Worm (Caenorhabditis elegans): Measurements from ENCODE around the gene C26B9.1.

ce11 chrX:5336498-5336897, 7.9 kb upstream of the C26B9.1 start:
- TF ChIP-seq nhr-11 (tag; optimal IDR thresholded peaks at IDR 0.05) (no peak), nhr-129 (tag; optimal IDR thresholded peaks at IDR 0.05) (peak; percentile 79), nhr-12 (tag; optimal IDR thresholded peaks at IDR 0.05) (no peak), ceh-16 (tag; optimal IDR thresholded peaks at IDR 0.05) (no peak), nhr-77 (tag; optimal IDR thresholded peaks at IDR 0.05) (no peak), nhr-237 (tag; optimal IDR thresholded peaks at IDR 0.05) (no peak), nhr-21 (tag; optimal IDR thresholded peaks at IDR 0.05) (peak; percentile 35), ZK546.5 (tag; optimal IDR thresholded peaks at IDR 0.05) (no peak), lin-13 (GFP tag; optimal IDR thresholded peaks at IDR 0.05) (peak; percentile 61), unc-55 (GFP tag; optimal IDR thresholded peaks at IDR 0.05) (peak; percentile 77), ztf-11 (tag; optimal IDR thresholded peaks at IDR 0.05) (no peak)

All from whole organism, L2 larva.